Worm (Caenorhabditis elegans): Measurements from ENCODE around the gene hpl-1.

Gene hpl-1

DNA sequence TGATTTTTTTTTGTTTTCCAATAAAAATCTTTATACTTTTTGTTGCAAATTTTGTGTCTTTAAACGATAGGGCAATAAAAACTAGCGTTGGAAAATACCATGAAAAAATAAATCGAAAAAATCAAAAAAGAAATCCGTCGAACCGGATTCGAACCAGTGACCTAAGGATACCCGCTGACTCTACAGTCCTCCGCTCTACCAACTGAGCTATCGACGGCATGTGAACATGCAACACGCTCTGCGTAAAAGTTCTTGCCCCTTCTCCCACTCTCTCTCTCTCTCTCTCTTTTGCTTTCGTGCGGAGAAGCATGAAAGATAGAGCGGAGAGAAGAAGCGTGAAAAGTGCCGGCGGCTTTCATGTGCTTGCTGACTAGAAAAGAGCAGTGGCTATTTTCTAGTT, 19.4 kb downstream of the hpl-1 start (continued):
- TF ChIP-seq nfya-1 (tag; optimal IDR thresholded peaks at IDR 0.05): peak; percentile 44
- peak; percentile 76 for TF ChIP-seq Y22D7AL.16 (tag; optimal IDR thresholded peaks at IDR 0.05)
- TF ChIP-seq pha-2 (tag; optimal IDR thresholded peaks at IDR 0.05): peak; percentile 69
- peak; percentile 31 for TF ChIP-seq ahr-1 (tag; optimal IDR thresholded peaks at IDR 0.05)
- TF ChIP-seq sdc-2 (tag; optimal IDR thresholded peaks at IDR 0.05): peak; percentile 81
- TF ChIP-seq ceh-24 (tag; optimal IDR thresholded peaks at IDR 0.05): peak; percentile 60
- TF ChIP-seq pros-1 (tag; optimal IDR thresholded peaks at IDR 0.05): no peak
- peak; percentile 62 for TF ChIP-seq T23F11.4 (GFP tag; optimal IDR thresholded peaks at IDR 0.05)
- peak; percentile 48 for TF ChIP-seq ceh-34 (tag; optimal IDR thresholded peaks at IDR 0.05)
- TF ChIP-seq hlh-8 (tag; optimal IDR thresholded peaks at IDR 0.05): peak; percentile 43
- peak; percentile 73 for TF ChIP-seq ttx-3 (tag; optimal IDR thresholded peaks at IDR 0.05)
- no peak for TF ChIP-seq ceh-30 (tag; optimal IDR thresholded peaks at IDR 0.05)
- no peak for TF ChIP-seq fkh-10 (GFP tag; optimal IDR thresholded peaks at IDR 0.05)
- TF ChIP-seq rnt-1 (tag; optimal IDR thresholded peaks at IDR 0.05): peak; percentile 10
- TF ChIP-seq madf-2 (tag; optimal IDR thresholded peaks at IDR 0.05): peak; percentile 70
- TF ChIP-seq unc-55 (GFP tag; optimal IDR thresholded peaks at IDR 0.05): no peak
- peak; percentile 72 for TF ChIP-seq C08G9.2 (tag; optimal IDR thresholded peaks at IDR 0.05)
- peak; percentile 74 for TF ChIP-seq che-1 (tag; optimal IDR thresholded peaks at IDR 0.05)
- TF ChIP-seq pag-3 (tag; optimal IDR thresholded peaks at IDR 0.05; ENCODE audit: borderline replicate concordance): no peak
- no peak for TF ChIP-seq nhr-11 (tag; optimal IDR thresholded peaks at IDR 0.05)
- TF ChIP-seq ceh-2 (tag; optimal IDR thresholded peaks at IDR 0.05): peak; percentile 58
- TF ChIP-seq elt-2 (tag; optimal IDR thresholded peaks at IDR 0.05): peak; percentile 69
- TF ChIP-seq K02D7.2 (tag; optimal IDR thresholded peaks at IDR 0.05): peak; percentile 64
- peak; percentile 77 for TF ChIP-seq C38D4.7 (GFP tag; optimal IDR thresholded peaks at IDR 0.05)
- TF ChIP-seq hlh-15 (tag; optimal IDR thresholded peaks at IDR 0.05): peak; percentile 80
- peak; percentile 56 for TF ChIP-seq fax-1 (tag; optimal IDR thresholded peaks at IDR 0.05)
- TF ChIP-seq fkh-6 (tag; optimal IDR thresholded peaks at IDR 0.05): peak; percentile 64
- TF ChIP-seq unc-42 (tag; optimal IDR thresholded peaks at IDR 0.05): no peak
- no peak for TF ChIP-seq odd-2 (tag; optimal IDR thresholded peaks at IDR 0.05)
- peak; percentile 78 for TF ChIP-seq unc-86 (tag; optimal IDR thresholded peaks at IDR 0.05)
- peak; percentile 10 for TF ChIP-seq tbx-7 (tag; optimal IDR thresholded peaks at IDR 0.05)
- peak; percentile 47 for TF ChIP-seq pqm-1 (tag; optimal IDR thresholded peaks at IDR 0.05)
- peak; percentile 60 for TF ChIP-seq dve-1 (tag; optimal IDR thresholded peaks at IDR 0.05)
- TF ChIP-seq lin-11 (tag; optimal IDR thresholded peaks at IDR 0.05): peak; percentile 62
- peak; percentile 80 for TF ChIP-seq ref-2 (tag; optimal IDR thresholded peaks at IDR 0.05)
- TF ChIP-seq ceh-31 (tag; optimal IDR thresholded peaks at IDR 0.05): peak; percentile 65
- peak; percentile 81 for TF ChIP-seq gmeb-2 (tag; optimal IDR thresholded peaks at IDR 0.05)
- no peak for TF ChIP-seq pax-1 (tag; optimal IDR thresholded peaks at IDR 0.05)
- peak; percentile 57 for TF ChIP-seq ceh-48 (tag; optimal IDR thresholded peaks at IDR 0.05)
- peak; percentile 76 for TF ChIP-seq ceh-45 (GFP tag; IDR thresholded peaks at IDR 0.05)
- peak; percentile 84 for TF ChIP-seq ceh-14 (tag; optimal IDR thresholded peaks at IDR 0.05)
- peak; percentile 53 for TF ChIP-seq ceh-18 (tag; optimal IDR thresholded peaks at IDR 0.05)
- peak; percentile 25 for TF ChIP-seq ceh-9 (tag; optimal IDR thresholded peaks at IDR 0.05)
- peak; percentile 52 for TF ChIP-seq npax-4 (tag; optimal IDR thresholded peaks at IDR 0.05)
- TF ChIP-seq lim-6 (tag; optimal IDR thresholded peaks at IDR 0.05): no peak
- peak; percentile 12 for TF ChIP-seq hlh-30 (tag; optimal IDR thresholded peaks at IDR 0.05; ENCODE audit: insufficient read depth)
- TF ChIP-seq dmd-4 (tag; optimal IDR thresholded peaks at IDR 0.05; ENCODE audit: borderline replicate concordance): peak; percentile 79
- peak; percentile 56 for TF ChIP-seq ets-4 (tag; optimal IDR thresholded peaks at IDR 0.05)
- TF ChIP-seq mec-3 (tag; optimal IDR thresholded peaks at IDR 0.05; ENCODE audit: borderline replicate concordance): no peak
- peak; percentile 43 for TF ChIP-seq zip-5 (tag; optimal IDR thresholded peaks at IDR 0.05)
- TF ChIP-seq K09A11.1 (tag; optimal IDR thresholded peaks at IDR 0.05; ENCODE audit: insufficient read depth): no peak

All from whole organism, late embryonic.